Fruit fly (Drosophila melanogaster) whole organism, embryonic: Measurements from ENCODE around the gene CG17118.

Source experiments
- Aef1 ChIP-seq: fragments of 200-800 bp; sonication (Bioruptor generic); IDR thresholded peaks from 3 replicates; pipeline ENCODE4 v1.3.6; 2022; ENCODE audit warnings: missing biosample characterization, missing genetic modification characterization
- Atf3 ChIP-seq: fragments of 200-800 bp; sonication (Bioruptor generic); optimal IDR thresholded peaks from 3 replicates; lab custom pipeline; 2016; ENCODE audit warnings: missing biosample characterization, missing genetic modification characterization
- CG10274 ChIP-seq: fragments of 200-800 bp; sonication (Bioruptor generic); optimal IDR thresholded peaks from 3 replicates; lab custom pipeline; 2017; ENCODE audit warnings: missing biosample characterization, mild to moderate bottlenecking, missing genetic modification characterization
- CG10431 ChIP-seq: fragments of 200-800 bp; sonication (Bioruptor generic); optimal IDR thresholded peaks from 3 replicates; lab custom pipeline; 2018; ENCODE audit warnings: missing biosample characterization, mild to moderate bottlenecking, missing genetic modification characterization
- CG11504 ChIP-seq: fragments of 200-800 bp; sonication (Bioruptor generic); optimal IDR thresholded peaks from 3 replicates; lab custom pipeline; 2019; ENCODE audit warnings: missing biosample characterization, mild to moderate bottlenecking, missing genetic modification characterization, moderate library complexity
- CG12219 ChIP-seq: fragments of 200-800 bp; sonication (Bioruptor generic); optimal IDR thresholded peaks from 3 replicates; lab custom pipeline; 2018; ENCODE audit warnings: missing biosample characterization, mild to moderate bottlenecking, missing genetic modification characterization
- CG12391 ChIP-seq: fragments of 200-800 bp; sonication (Bioruptor generic); optimal IDR thresholded peaks from 3 replicates; lab custom pipeline; 2018; ENCODE audit warnings: missing biosample characterization, mild to moderate bottlenecking, missing genetic modification characterization, moderate library complexity
- CG12769 ChIP-seq: fragments of 200-800 bp; sonication (Bioruptor generic); optimal IDR thresholded peaks from 2 replicates; lab custom pipeline; 2019; ENCODE audit warnings: missing biosample characterization, mild to moderate bottlenecking, missing genetic modification characterization, moderate library complexity
- CG15514 ChIP-seq: fragments of 200-800 bp; sonication (Bioruptor generic); optimal IDR thresholded peaks from 3 replicates; lab custom pipeline; 2017; ENCODE audit warnings: missing biosample characterization, missing genetic modification characterization, mild to moderate bottlenecking, moderate library complexity, missing genetic modification reagents
- CG2678 ChIP-seq: fragments of 200-800 bp; sonication (Bioruptor generic); optimal IDR thresholded peaks from 3 replicates; lab custom pipeline; 2019; ENCODE audit warnings: missing biosample characterization, mild to moderate bottlenecking, missing genetic modification characterization, moderate library complexity
- CG3065 ChIP-seq: fragments of 200-800 bp; sonication (Bioruptor generic); optimal IDR thresholded peaks from 2 replicates; lab custom pipeline; 2016; ENCODE audit warnings: missing biosample characterization, missing genetic modification characterization
- CG3847 ChIP-seq: fragments of 200-800 bp; sonication (Bioruptor generic); IDR thresholded peaks from 2 replicates; pipeline ENCODE4 v1.3.6; 2022; ENCODE audit warnings: missing biosample characterization, missing genetic modification characterization
- CG4820 ChIP-seq: fragments of 200-800 bp; sonication (Bioruptor generic); optimal IDR thresholded peaks from 3 replicates; lab custom pipeline; 2016; ENCODE audit warnings: missing biosample characterization, missing genetic modification characterization
- CG5180 ChIP-seq: fragments of 200-800 bp; sonication (Bioruptor generic); optimal IDR thresholded peaks from 3 replicates; lab custom pipeline; 2017; ENCODE audit warnings: missing biosample characterization, missing genetic modification characterization, mild to moderate bottlenecking, moderate library complexity, missing genetic modification reagents
- CG7372 ChIP-seq: fragments of 200-800 bp; sonication (Bioruptor generic); IDR thresholded peaks from 2 replicates; pipeline ENCODE4 v1.3.6; 2022; ENCODE audit warnings: missing biosample characterization, missing genetic modification characterization
- Dll ChIP-seq: fragments of 200-800 bp; sonication (Bioruptor generic); IDR thresholded peaks from 4 replicates; pipeline ENCODE4 v1.3.6; 2022; ENCODE audit warnings: missing biosample characterization, missing genetic modification characterization; ENCODE audit not compliant: partially characterized antibody
- Ets65A ChIP-seq: fragments of 200-800 bp; sonication (Bioruptor generic); peaks from one replicate; lab custom pipeline; 2016; ENCODE audit warnings: missing biosample characterization, missing genetic modification characterization
- Fer2 ChIP-seq: fragments of 200-800 bp; sonication (Bioruptor generic); optimal IDR thresholded peaks from 2 replicates; lab custom pipeline; 2018; ENCODE audit warnings: missing biosample characterization, mild to moderate bottlenecking, missing genetic modification characterization, moderate library complexity
- HLH4C ChIP-seq: fragments of 200-800 bp; sonication (Bioruptor generic); IDR thresholded peaks from 3 replicates; pipeline ENCODE4 v1.3.6; 2022; ENCODE audit warnings: missing biosample characterization, missing genetic modification characterization; ENCODE audit not compliant: partially characterized antibody
- Hr78 ChIP-seq, 2 experiments: fragments of 200-800 bp in 1 of 2; fragments of >200 bp in 1 of 2; sonication (Bioruptor generic) in 1 of 2; optimal IDR thresholded peaks; 2 replicates each; lab custom pipeline; 2017 to 2019; ENCODE audit warnings: missing biosample characterization in 2 of 2, missing genetic modification characterization in 2 of 2, mild to moderate bottlenecking in 1 of 2, moderate library complexity in 1 of 2
- Side ChIP-seq: fragments of 200-800 bp; sonication (Bioruptor generic); optimal IDR thresholded peaks from 2 replicates; lab custom pipeline; 2016; ENCODE audit warnings: missing biosample characterization, missing genetic modification characterization
- bab2 ChIP-seq: fragments of 200-800 bp; sonication (Bioruptor generic); optimal IDR thresholded peaks from 2 replicates; lab custom pipeline; 2016; ENCODE audit warnings: missing biosample characterization, missing genetic modification characterization
- caup ChIP-seq: fragments of 200-800 bp; sonication (Bioruptor generic); optimal IDR thresholded peaks from 3 replicates; lab custom pipeline; 2017; ENCODE audit warnings: missing biosample characterization, mild to moderate bottlenecking, missing genetic modification characterization, moderate library complexity; ENCODE audit not compliant: severe bottlenecking
- chinmo ChIP-seq: fragments of 200-800 bp; sonication (Bioruptor generic); IDR thresholded peaks from 4 replicates; pipeline ENCODE4 v1.3.6; 2022; ENCODE audit warnings: missing biosample characterization, missing genetic modification characterization; ENCODE audit not compliant: partially characterized antibody
- emc ChIP-seq: fragments of 200-800 bp; sonication (Bioruptor generic); optimal IDR thresholded peaks from 2 replicates; lab custom pipeline; 2016; ENCODE audit warnings: missing biosample characterization, missing genetic modification characterization
- ewg ChIP-seq: fragments of 200-800 bp; sonication (Bioruptor generic); optimal IDR thresholded peaks from 3 replicates; lab custom pipeline; 2017; ENCODE audit warnings: mild to moderate bottlenecking, missing biosample characterization, missing genetic modification reagents, missing genetic modification characterization
- ftz-f1 ChIP-seq: fragments of 200-800 bp; sonication (Bioruptor generic); optimal IDR thresholded peaks from 2 replicates; lab custom pipeline; 2016; ENCODE audit warnings: missing biosample characterization, missing genetic modification characterization
- gce ChIP-seq: fragments of 200-800 bp; sonication (Bioruptor generic); IDR thresholded peaks from 3 replicates; pipeline ENCODE4 v1.3.6; 2022; ENCODE audit warnings: missing biosample characterization, missing genetic modification characterization
- grn ChIP-seq: fragments of 200-800 bp; sonication (Bioruptor generic); optimal IDR thresholded peaks from 3 replicates; lab custom pipeline; 2017; ENCODE audit warnings: missing biosample characterization, missing genetic modification characterization
- ham ChIP-seq: fragments of 200-800 bp; sonication (Bioruptor generic); IDR thresholded peaks from 2 replicates; pipeline ENCODE4 v1.3.6; 2022; ENCODE audit warnings: missing biosample characterization, missing genetic modification characterization
- hth ChIP-seq: fragments of >200 bp; optimal IDR thresholded peaks from 2 replicates; lab custom pipeline; 2017; ENCODE audit warnings: inconsistent platforms
- kah ChIP-seq: fragments of 200-800 bp; sonication (Bioruptor generic); optimal IDR thresholded peaks from 2 replicates; lab custom pipeline; 2018; ENCODE audit warnings: missing biosample characterization, mild to moderate bottlenecking, missing genetic modification characterization
- lilli ChIP-seq: fragments of 200-800 bp; sonication (Bioruptor generic); optimal IDR thresholded peaks from 3 replicates; lab custom pipeline; 2016; ENCODE audit warnings: missing biosample characterization, missing genetic modification characterization
- onecut ChIP-seq: fragments of 200-800 bp; sonication (Bioruptor generic); IDR thresholded peaks from 2 replicates; pipeline ENCODE4 v1.3.6; 2022; ENCODE audit warnings: missing biosample characterization, missing genetic modification characterization
- p53 ChIP-seq: fragments of 200-800 bp; sonication (Bioruptor generic); optimal IDR thresholded peaks from 2 replicates; lab custom pipeline; 2016; ENCODE audit warnings: missing biosample characterization, missing genetic modification characterization
- row ChIP-seq: fragments of 200-800 bp; sonication (Bioruptor generic); IDR thresholded peaks from 3 replicates; pipeline ENCODE4 v1.3.6; 2022; ENCODE audit warnings: missing biosample characterization, missing genetic modification characterization
- sr ChIP-seq: fragments of 200-800 bp; sonication (Bioruptor generic); IDR thresholded peaks from 3 replicates; pipeline ENCODE4 v1.3.6; 2022; ENCODE audit warnings: missing biosample characterization, missing genetic modification characterization
- z ChIP-seq: fragments of 200-800 bp; sonication (Bioruptor generic); IDR thresholded peaks from 3 replicates; pipeline ENCODE4 v1.3.6; 2022; ENCODE audit warnings: missing biosample characterization, missing genetic modification characterization
- zf30C ChIP-seq: fragments of 200-800 bp; sonication (Bioruptor generic); optimal IDR thresholded peaks from 3 replicates; lab custom pipeline; 2018; ENCODE audit warnings: missing biosample characterization, mild to moderate bottlenecking, missing genetic modification characterization
- zfh2 ChIP-seq: fragments of 200-800 bp; sonication (Bioruptor generic); optimal IDR thresholded peaks from 2 replicates; lab custom pipeline; 2016; ENCODE audit warnings: missing biosample characterization, missing genetic modification characterization

The CG17118 gene

DNA sequence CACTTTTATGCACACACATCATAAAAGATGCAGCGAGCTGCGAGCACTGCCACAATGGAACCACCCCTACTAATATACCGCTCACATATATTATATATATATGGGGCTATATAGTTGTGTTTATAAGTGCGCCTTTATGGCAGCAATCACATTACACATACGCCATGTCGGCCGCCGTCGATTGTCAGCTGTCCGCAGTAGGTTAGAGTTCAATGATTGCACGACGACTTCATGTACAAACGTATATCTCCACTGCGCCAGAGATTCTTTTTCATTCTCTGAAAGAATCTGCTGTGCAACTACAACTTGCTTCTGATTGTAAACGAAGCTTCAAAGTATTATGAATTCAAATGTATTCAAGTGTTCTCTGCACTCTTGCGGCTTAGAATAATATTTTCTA is 22.6 kb downstream of the CG17118 start:
- TF ChIP-seq Fer2 (no peak), CG7372 (GFP tag; lab: Robert Waterston, UW) (peak; percentile 18; the same call in 1 of the 2 replicates)

DNA sequence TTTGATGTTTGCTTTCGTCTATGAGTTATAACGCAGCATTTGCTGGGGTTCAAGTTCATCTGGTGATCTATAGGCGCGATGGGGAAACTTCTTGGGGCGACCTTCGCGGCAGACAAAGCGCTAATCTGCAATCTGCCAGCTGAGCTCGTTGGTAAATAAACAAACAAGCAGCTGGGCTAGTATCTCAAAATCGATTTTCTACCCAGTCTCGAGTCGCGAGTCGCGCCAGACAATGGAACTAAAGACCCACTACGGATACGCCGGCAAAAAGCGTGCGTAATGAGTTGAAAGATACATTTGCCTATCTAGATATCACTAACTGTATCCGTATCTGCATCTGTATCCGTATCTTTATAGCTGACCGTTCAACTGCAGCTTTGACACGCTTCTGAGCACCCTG is 23.6 kb downstream of the CG17118 start:
- no peak for TF ChIP-seq CG2678 (tag; lab: Kevin White, UChicago)
- TF ChIP-seq bab2 (GFP tag; lab: Kevin White, UChicago) = no peak
- no peak for TF ChIP-seq gce (GFP tag; lab: Robert Waterston, UW)
- TF ChIP-seq CG12769 (tag; lab: Kevin White, UChicago) = peak; percentile 2
- peak; percentile 87 for TF ChIP-seq Ets65A
- no peak for TF ChIP-seq CG10431 (GFP tag; lab: Kevin White, UChicago)
- peak; percentile 55; the same call in 1 of the 2 replicates for TF ChIP-seq onecut (GFP tag; lab: Robert Waterston, UW)
- no peak for TF ChIP-seq sr
- TF ChIP-seq caup = no peak
- TF ChIP-seq Aef1 (GFP tag; lab: Robert Waterston, UW) = no peak
- no peak for TF ChIP-seq hth (lab: Kevin White, UChicago)
- TF ChIP-seq Side (GFP tag; lab: Kevin White, UChicago) = no peak
- TF ChIP-seq Atf3 (GFP tag; lab: Kevin White, UChicago) = no peak
- TF ChIP-seq Dll (GFP tag; lab: Robert Waterston, UW) = no peak
- TF ChIP-seq CG4820 (GFP tag; lab: Kevin White, UChicago) = no peak
- TF ChIP-seq row (GFP tag; lab: Robert Waterston, UW) = no peak
- no peak for TF ChIP-seq CG5180
- no peak for TF ChIP-seq zfh2 (GFP tag; lab: Kevin White, UChicago)
- no peak for TF ChIP-seq kah (GFP tag; lab: Kevin White, UChicago)
- TF ChIP-seq CG12219 = no peak
- no peak for TF ChIP-seq CG15514 (GFP tag; lab: Kevin White, UChicago)
- TF ChIP-seq lilli (GFP tag; lab: Kevin White, UChicago) = no peak
- TF ChIP-seq p53 (GFP tag; lab: Kevin White, UChicago) = no peak
- peak; percentile 56 for TF ChIP-seq grn
- no peak for TF ChIP-seq HLH4C (GFP tag; lab: Robert Waterston, UW)
- TF ChIP-seq CG12391 (tag; lab: Kevin White, UChicago) = no peak
- no peak for TF ChIP-seq Hr78 (GFP tag; optimal IDR thresholded peaks at IDR 0.05; lab: Kevin White, UChicago)
- TF ChIP-seq CG11504 (tag; lab: Kevin White, UChicago) = no peak
- no peak for TF ChIP-seq CG3065
- no peak for TF ChIP-seq zf30C
- no peak for TF ChIP-seq ham (GFP tag; lab: Robert Waterston, UW)
- no peak for TF ChIP-seq ewg (GFP tag; lab: Kevin White, UChicago)
- no peak for TF ChIP-seq z
- 0 out of 4 replicates have a peak, but pooled peaks have one; percentile 50 for TF ChIP-seq chinmo (GFP tag; lab: Robert Waterston, UW)
- TF ChIP-seq ftz-f1 = peak; percentile 29
- TF ChIP-seq emc (GFP tag; lab: Kevin White, UChicago) = no peak
- no peak for TF ChIP-seq CG10274 (GFP tag; lab: Kevin White, UChicago)
- no peak for TF ChIP-seq CG3847 (GFP tag; lab: Robert Waterston, UW)
